Fruit fly (Drosophila melanogaster) whole organism, embryonic: ENCODE data around the gene CG10907.

ENCODE experiments used
- Blimp-1 ChIP-seq: fragments of 200-800 bp; sonication (Bioruptor generic); optimal IDR thresholded peaks from 3 replicates; lab custom pipeline; 2018; ENCODE audit warnings: missing biosample characterization, missing genetic modification characterization, mild to moderate bottlenecking, moderate library complexity, missing genetic modification reagents
- Bteb2 ChIP-seq: fragments of 200-800 bp; sonication (Bioruptor generic); optimal IDR thresholded peaks from 2 replicates; lab custom pipeline; 2016; ENCODE audit warnings: missing biosample characterization, missing genetic modification characterization
- C15 ChIP-seq: fragments of 200-800 bp; sonication (Bioruptor generic); IDR thresholded peaks from 3 replicates; pipeline ENCODE4 v1.3.6; 2022; ENCODE audit warnings: missing biosample characterization, missing genetic modification characterization
- CG13287 ChIP-seq: fragments of 200-800 bp; sonication (Bioruptor generic); IDR thresholded peaks from 2 replicates; pipeline ENCODE4 v1.3.6; 2022; ENCODE audit warnings: missing biosample characterization, missing genetic modification characterization; ENCODE audit not compliant: partially characterized antibody
- CG16813 ChIP-seq: fragments of 200-800 bp; sonication (Bioruptor generic); IDR thresholded peaks from 3 replicates; pipeline ENCODE4 v1.3.6; 2022; ENCODE audit warnings: missing biosample characterization, missing genetic modification characterization; ENCODE audit not compliant: partially characterized antibody
- CG17612 ChIP-seq: fragments of 200-800 bp; sonication (Bioruptor generic); IDR thresholded peaks from 2 replicates; pipeline ENCODE4 v1.3.6; 2022; ENCODE audit warnings: missing biosample characterization, missing genetic modification characterization
- CG33213 ChIP-seq: fragments of 200-800 bp; sonication (Bioruptor generic); optimal IDR thresholded peaks from 3 replicates; lab custom pipeline; 2016; ENCODE audit warnings: missing biosample characterization, missing genetic modification characterization
- CG34376 ChIP-seq: fragments of 200-800 bp; sonication (Bioruptor generic); optimal IDR thresholded peaks from 2 replicates; lab custom pipeline; 2018; ENCODE audit warnings: missing biosample characterization, mild to moderate bottlenecking, missing genetic modification characterization
- CG4360 ChIP-seq: fragments of 200-800 bp; sonication (Bioruptor generic); IDR thresholded peaks from 2 replicates; pipeline ENCODE4 v1.3.6; 2022; ENCODE audit warnings: missing biosample characterization, missing genetic modification characterization
- CG4617 ChIP-seq: fragments of 200-800 bp; sonication (Bioruptor generic); optimal IDR thresholded peaks from 3 replicates; lab custom pipeline; 2016; ENCODE audit warnings: missing biosample characterization, missing genetic modification characterization, borderline replicate concordance
- CG4820 ChIP-seq: fragments of 200-800 bp; sonication (Bioruptor generic); optimal IDR thresholded peaks from 3 replicates; lab custom pipeline; 2016; ENCODE audit warnings: missing biosample characterization, missing genetic modification characterization
- CG6254 ChIP-seq: fragments of 200-800 bp; sonication (Bioruptor generic); optimal IDR thresholded peaks from 3 replicates; lab custom pipeline; 2017; ENCODE audit warnings: mild to moderate bottlenecking, missing biosample characterization, missing genetic modification reagents, missing genetic modification characterization
- CG6272 ChIP-seq: fragments of 200-800 bp; sonication (Bioruptor generic); IDR thresholded peaks from 2 replicates; pipeline ENCODE4 v1.3.6; 2022; ENCODE audit warnings: missing biosample characterization, missing genetic modification characterization
- CG6654 ChIP-seq: fragments of 200-800 bp; sonication (Bioruptor generic); optimal IDR thresholded peaks from 2 replicates; lab custom pipeline; 2017; ENCODE audit warnings: missing biosample characterization, mild to moderate bottlenecking, missing genetic modification characterization
- CG7745 ChIP-seq: fragments of 200-800 bp; sonication (Bioruptor generic); optimal IDR thresholded peaks from 2 replicates; lab custom pipeline; 2018; ENCODE audit warnings: missing biosample characterization, mild to moderate bottlenecking, missing genetic modification characterization, moderate library complexity
- CHES-1-like ChIP-seq: fragments of 200-800 bp; sonication (Bioruptor generic); optimal IDR thresholded peaks from 2 replicates; lab custom pipeline; 2016; ENCODE audit warnings: missing biosample characterization, missing genetic modification characterization
- Chrac-16 ChIP-seq: fragments of 200-800 bp; sonication (Bioruptor generic); optimal IDR thresholded peaks from 3 replicates; lab custom pipeline; 2016; ENCODE audit warnings: missing biosample characterization, missing genetic modification characterization
- D19B ChIP-seq: fragments of 200-800 bp; sonication (Bioruptor generic); optimal IDR thresholded peaks from 2 replicates; lab custom pipeline; 2017; ENCODE audit warnings: missing biosample characterization, mild to moderate bottlenecking, missing genetic modification characterization
- Dfd ChIP-seq, 2 experiments: fragments of >200 bp; optimal IDR thresholded peaks; 2 replicates each; lab custom pipeline; 2017; ENCODE audit warnings: missing biosample characterization in 2 of 2, missing genetic modification characterization in 2 of 2
- E2f2 ChIP-seq: fragments of 200-800 bp; sonication (Bioruptor generic); IDR thresholded peaks from 2 replicates; pipeline ENCODE4 v1.3.6; 2022; ENCODE audit warnings: missing biosample characterization, missing genetic modification characterization
- Ets65A ChIP-seq: fragments of 200-800 bp; sonication (Bioruptor generic); peaks from one replicate; lab custom pipeline; 2016; ENCODE audit warnings: missing biosample characterization, missing genetic modification characterization
- H15 ChIP-seq: fragments of 200-800 bp; sonication (Bioruptor generic); IDR thresholded peaks from 3 replicates; pipeline ENCODE4 v1.3.6; 2022; ENCODE audit warnings: missing biosample characterization, missing genetic modification characterization
- HLHmδ ChIP-seq: fragments of 200-800 bp; sonication (Bioruptor generic); optimal IDR thresholded peaks from 2 replicates; lab custom pipeline; 2018; ENCODE audit warnings: missing biosample characterization, mild to moderate bottlenecking, missing genetic modification characterization, moderate library complexity
- Hr3 ChIP-seq: fragments of 200-800 bp; sonication (Bioruptor generic); optimal IDR thresholded peaks from 3 replicates; lab custom pipeline; 2016; ENCODE audit warnings: missing biosample characterization, missing genetic modification characterization
- Kr ChIP-seq: fragments of 200-800 bp; sonication (Bioruptor generic); optimal IDR thresholded peaks from 2 replicates; lab custom pipeline; 2017; ENCODE audit warnings: missing biosample characterization, mild to moderate bottlenecking, missing genetic modification characterization
- MBD-R2 ChIP-seq: fragments of 200-800 bp; sonication (Bioruptor generic); IDR thresholded peaks from 2 replicates; pipeline ENCODE4 v1.3.6; 2022; ENCODE audit warnings: missing biosample characterization, missing genetic modification characterization
- MESR4 ChIP-seq: fragments of 200-800 bp; sonication (Bioruptor generic); optimal IDR thresholded peaks from 2 replicates; lab custom pipeline; 2018; ENCODE audit warnings: missing biosample characterization, mild to moderate bottlenecking, missing genetic modification characterization, moderate library complexity
- Mad ChIP-seq: fragments of 200-800 bp; sonication (Bioruptor generic); optimal IDR thresholded peaks from 2 replicates; lab custom pipeline; 2016; ENCODE audit warnings: missing biosample characterization, missing genetic modification characterization
- NC2α ChIP-seq: fragments of 200-800 bp; sonication (Bioruptor generic); optimal IDR thresholded peaks from 2 replicates; lab custom pipeline; 2016; ENCODE audit warnings: missing biosample characterization, missing genetic modification characterization
- Opbp ChIP-seq: fragments of 200-800 bp; sonication (Bioruptor generic); IDR thresholded peaks from 3 replicates; pipeline ENCODE4 v1.3.6; 2022; ENCODE audit warnings: missing biosample characterization, missing genetic modification characterization; ENCODE audit not compliant: partially characterized antibody
- Sox100B ChIP-seq: fragments of 200-800 bp; sonication (Bioruptor generic); optimal IDR thresholded peaks from 3 replicates; lab custom pipeline; 2018; ENCODE audit warnings: missing biosample characterization, mild to moderate bottlenecking, missing genetic modification characterization
- Usf ChIP-seq: fragments of 200-800 bp; sonication (Bioruptor generic); optimal IDR thresholded peaks from 2 replicates; lab custom pipeline; 2017; ENCODE audit warnings: missing genotype, missing biosample characterization, missing genetic modification characterization
- corto ChIP-seq: fragments of 200-800 bp; sonication (Bioruptor generic); optimal IDR thresholded peaks from 2 replicates; lab custom pipeline; 2016; ENCODE audit warnings: missing biosample characterization, mild to moderate bottlenecking, missing genetic modification characterization, moderate library complexity
- gcm2 ChIP-seq: fragments of 200-800 bp; sonication (Bioruptor generic); optimal IDR thresholded peaks from 2 replicates; lab custom pipeline; 2016; ENCODE audit warnings: missing biosample characterization, missing genetic modification characterization
- gfzf ChIP-seq: fragments of 200-800 bp; sonication (Bioruptor generic); optimal IDR thresholded peaks from 2 replicates; lab custom pipeline; 2016; ENCODE audit warnings: missing biosample characterization, mild to moderate bottlenecking, missing genetic modification characterization, moderate library complexity
- gsb ChIP-seq: fragments of 200-800 bp; sonication (Bioruptor generic); IDR thresholded peaks from 2 replicates; pipeline ENCODE4 v1.3.6; 2022; ENCODE audit warnings: missing biosample characterization, missing genetic modification characterization
- ham ChIP-seq: fragments of 200-800 bp; sonication (Bioruptor generic); IDR thresholded peaks from 2 replicates; pipeline ENCODE4 v1.3.6; 2022; ENCODE audit warnings: missing biosample characterization, missing genetic modification characterization
- hth ChIP-seq: fragments of >200 bp; optimal IDR thresholded peaks from 2 replicates; lab custom pipeline; 2017; ENCODE audit warnings: inconsistent platforms
- jing ChIP-seq: fragments of 200-800 bp; sonication (Bioruptor generic); optimal IDR thresholded peaks from 2 replicates; lab custom pipeline; 2018; ENCODE audit warnings: missing biosample characterization, mild to moderate bottlenecking, missing genetic modification characterization
- kay ChIP-seq: fragments of 200-800 bp; sonication (Bioruptor generic); optimal IDR thresholded peaks from 2 replicates; lab custom pipeline; 2016; ENCODE audit warnings: missing biosample characterization, missing genetic modification characterization
- ken ChIP-seq: fragments of 200-800 bp; sonication (Bioruptor generic); IDR thresholded peaks from 3 replicates; pipeline ENCODE4 v1.3.6; 2022; ENCODE audit warnings: missing biosample characterization, missing genetic modification characterization
- kni ChIP-seq: fragments of 200-800 bp; sonication (Bioruptor generic); optimal IDR thresholded peaks from 3 replicates; lab custom pipeline; 2017; ENCODE audit warnings: mild to moderate bottlenecking, missing biosample characterization, missing genetic modification reagents, missing genetic modification characterization
- lbe ChIP-seq: fragments of 200-800 bp; sonication (Bioruptor generic); optimal IDR thresholded peaks from 2 replicates; lab custom pipeline; 2016; ENCODE audit warnings: missing biosample characterization, mild to moderate bottlenecking, missing genetic modification characterization
- oc ChIP-seq: fragments of 200-800 bp; sonication (Bioruptor generic); optimal IDR thresholded peaks from 2 replicates; lab custom pipeline; 2018; ENCODE audit warnings: missing biosample characterization, mild to moderate bottlenecking, missing genetic modification characterization, moderate library complexity
- odd ChIP-seq: fragments of 200-800 bp; sonication (Bioruptor generic); optimal IDR thresholded peaks from 2 replicates; lab custom pipeline; 2017; ENCODE audit warnings: missing biosample characterization, mild to moderate bottlenecking, missing genetic modification characterization
- peb ChIP-seq: fragments of 200-800 bp; sonication (Bioruptor generic); IDR thresholded peaks from 2 replicates; pipeline ENCODE4 v1.3.6; 2022; ENCODE audit warnings: missing biosample characterization, missing genetic modification characterization
- pzg ChIP-seq: fragments of 200-800 bp; sonication (Bioruptor generic); optimal IDR thresholded peaks from 3 replicates; lab custom pipeline; 2018; ENCODE audit warnings: missing biosample characterization, mild to moderate bottlenecking, missing genetic modification characterization, moderate library complexity
- scrt ChIP-seq: fragments of 200-800 bp; sonication (Bioruptor generic); optimal IDR thresholded peaks from 2 replicates; lab custom pipeline; 2018; ENCODE audit warnings: missing biosample characterization, mild to moderate bottlenecking, missing genetic modification characterization, moderate library complexity
- sug ChIP-seq: fragments of 200-800 bp; optimal IDR thresholded peaks from 2 replicates; lab custom pipeline; 2019; ENCODE audit warnings: missing biosample characterization, mild to moderate bottlenecking, missing genetic modification characterization, moderate library complexity
- tap ChIP-seq: fragments of 200-800 bp; optimal IDR thresholded peaks from 3 replicates; lab custom pipeline; 2019; ENCODE audit warnings: missing biosample characterization, mild to moderate bottlenecking, missing genetic modification characterization, moderate library complexity
- unc-4 ChIP-seq: fragments of 200-800 bp; sonication (Bioruptor generic); IDR thresholded peaks from 2 replicates; pipeline ENCODE4 v1.3.6; 2022; ENCODE audit warnings: missing biosample characterization, missing genetic modification characterization; ENCODE audit not compliant: partially characterized antibody

The CG10907 gene

DNA sequence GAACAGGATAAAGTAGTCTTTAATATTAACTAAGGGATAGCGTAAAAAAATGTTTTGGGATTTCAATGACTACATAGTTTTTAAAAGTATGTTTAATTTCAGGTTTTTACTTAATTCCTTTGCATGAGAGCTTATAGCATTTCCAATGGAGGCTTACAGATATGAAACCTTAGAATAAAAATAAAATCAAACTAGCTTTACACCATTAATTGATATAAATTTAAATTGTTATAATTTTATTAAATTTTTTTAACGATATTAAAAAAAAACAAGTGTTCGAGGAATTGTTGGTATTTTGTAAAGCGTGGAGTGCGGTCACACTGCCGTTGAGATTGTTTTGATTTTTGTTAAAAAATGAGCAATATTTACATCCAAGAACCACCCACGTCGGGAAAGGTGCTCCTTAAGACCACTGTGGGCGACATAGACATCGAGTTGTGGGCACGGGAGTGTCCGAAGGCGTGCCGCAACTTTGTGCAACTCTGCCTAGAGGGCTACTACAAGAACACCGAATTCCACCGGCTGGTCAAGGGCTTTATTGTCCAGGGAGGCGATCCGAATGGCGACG is at the start of gene CG10907, which contains the start of gene twy (continued):
- TF ChIP-seq Kr (no peak), kni (GFP tag; lab: Kevin White, UChicago) (no peak), jing (GFP tag; lab: Kevin White, UChicago) (no peak), CG4617 (GFP tag; lab: Kevin White, UChicago) (peak; percentile 59), HLHmδ (GFP tag; lab: Kevin White, UChicago) (no peak), tap (tag; lab: Kevin White, UChicago) (no peak), Bteb2 (GFP tag; lab: Kevin White, UChicago) (no peak), Sox100B (GFP tag; lab: Kevin White, UChicago) (no peak), Dfd (GFP tag; optimal IDR thresholded peaks at IDR 0.05; lab: Kevin White, UChicago) (no peak), E2f2 (GFP tag; lab: Robert Waterston, UW) (peak; percentile 40; the same call in 1 of the 2 replicates), Ets65A (GFP tag; lab: Kevin White, UChicago) (no peak), corto (no peak), CG17612 (GFP tag; lab: Robert Waterston, UW) (no peak), CG7745 (tag; lab: Kevin White, UChicago) (no peak), peb (GFP tag; lab: Robert Waterston, UW) (no peak), sug (no peak), Mad (no peak), pzg (GFP tag; lab: Kevin White, UChicago) (peak; percentile 17), CHES-1-like (GFP tag; lab: Kevin White, UChicago) (no peak), oc (tag; lab: Kevin White, UChicago) (no peak), Usf (GFP tag; lab: Kevin White, UChicago) (no peak), Opbp (GFP tag; lab: Robert Waterston, UW) (no peak), D19B (no peak), gcm2 (GFP tag; lab: Kevin White, UChicago) (no peak), Chrac-16 (GFP tag; lab: Kevin White, UChicago) (no peak), CG4360 (GFP tag; lab: Robert Waterston, UW) (no peak), NC2α (GFP tag; lab: Kevin White, UChicago) (no peak), CG6272 (GFP tag; lab: Robert Waterston, UW) (no peak), MESR4 (GFP tag; lab: Kevin White, UChicago) (peak; percentile 18), unc-4 (GFP tag; lab: Robert Waterston, UW) (no peak), scrt (no peak), CG13287 (GFP tag; lab: Robert Waterston, UW) (0 out of 2 replicates have a peak, but pooled peaks have one; percentile 35), gsb (GFP tag; lab: Robert Waterston, UW) (no peak), hth (lab: Kevin White, UChicago) (no peak), CG6254 (GFP tag; lab: Kevin White, UChicago) (no peak), CG33213 (GFP tag; lab: Kevin White, UChicago) (no peak), C15 (GFP tag; lab: Robert Waterston, UW) (no peak), H15 (GFP tag; lab: Robert Waterston, UW) (no peak), ken (GFP tag; lab: Robert Waterston, UW) (no peak), ham (no peak), Hr3 (no peak), lbe (GFP tag; lab: Kevin White, UChicago) (no peak), odd (GFP tag; lab: Kevin White, UChicago) (no peak), CG4820 (GFP tag; lab: Kevin White, UChicago) (no peak), MBD-R2 (GFP tag; lab: Robert Waterston, UW) (peak; percentile 67; the same call in 1 of the 2 replicates), gfzf (GFP tag; lab: Kevin White, UChicago) (peak; percentile 58), CG6654 (GFP tag; lab: Kevin White, UChicago) (no peak), Blimp-1 (GFP tag; lab: Kevin White, UChicago) (no peak), CG34376 (no peak), CG16813 (GFP tag; lab: Robert Waterston, UW) (0 out of 3 replicates have a peak, but pooled peaks have one; percentile 25), kay (GFP tag; lab: Kevin White, UChicago) (no peak)
